Fruit fly (Drosophila melanogaster) whole organism, adult: ENCODE results near the gene CG16825.

ENCODE experiments used
- CG11617 ChIP-seq: fragments of 200-800 bp; sonication (Bioruptor generic); optimal IDR thresholded peaks from 2 replicates; lab custom pipeline; 2017; ENCODE audit warnings: mild to moderate bottlenecking, missing biosample characterization, missing genetic modification reagents, missing genetic modification characterization
- CG12768 ChIP-seq: fragments of 200-800 bp; sonication (Bioruptor generic); optimal IDR thresholded peaks from 2 replicates; lab custom pipeline; 2017; ENCODE audit warnings: missing biosample characterization, missing genetic modification characterization, mild to moderate bottlenecking, moderate library complexity, missing genetic modification reagents
- CG14711 ChIP-seq: fragments of 200-800 bp; sonication (Bioruptor generic); optimal IDR thresholded peaks from 2 replicates; lab custom pipeline; 2018; ENCODE audit warnings: missing biosample characterization, mild to moderate bottlenecking, missing genetic modification characterization, moderate library complexity
- CG1620 ChIP-seq: fragments of 200-800 bp; sonication (Bioruptor generic); optimal IDR thresholded peaks from 2 replicates; lab custom pipeline; 2016; ENCODE audit warnings: missing biosample characterization, missing genetic modification characterization
- CG33017 ChIP-seq: fragments of 200-800 bp; sonication (Bioruptor generic); optimal IDR thresholded peaks from 2 replicates; lab custom pipeline; 2018; ENCODE audit warnings: missing biosample characterization, mild to moderate bottlenecking, missing genetic modification characterization, moderate library complexity
- CG5204 ChIP-seq: fragments of 200-800 bp; sonication (Bioruptor generic); optimal IDR thresholded peaks from 2 replicates; lab custom pipeline; 2016; ENCODE audit warnings: missing biosample characterization, missing genetic modification characterization
- CG7045 ChIP-seq: fragments of 200-800 bp; sonication (Bioruptor generic); optimal IDR thresholded peaks from 2 replicates; lab custom pipeline; 2017; ENCODE audit warnings: missing biosample characterization, mild to moderate bottlenecking, missing genetic modification characterization
- CG7101 ChIP-seq: fragments of 200-800 bp; sonication (Bioruptor generic); optimal IDR thresholded peaks from 2 replicates; lab custom pipeline; 2018; ENCODE audit warnings: missing biosample characterization, mild to moderate bottlenecking, missing genetic modification characterization, moderate library complexity
- Clk ChIP-seq: fragments of 200-800 bp; sonication (Bioruptor generic); optimal IDR thresholded peaks from 2 replicates; lab custom pipeline; 2017; ENCODE audit warnings: missing biosample characterization, missing genetic modification characterization
- Crg-1 ChIP-seq: fragments of 200-800 bp; sonication (Bioruptor generic); optimal IDR thresholded peaks from 2 replicates; lab custom pipeline; 2016; ENCODE audit warnings: missing biosample characterization, missing genetic modification characterization
- Hr96 ChIP-seq: fragments of 200-800 bp; sonication (Bioruptor generic); optimal IDR thresholded peaks from 2 replicates; lab custom pipeline; 2016; ENCODE audit warnings: missing biosample characterization, missing genetic modification characterization
- Mnt ChIP-seq: fragments of 200-800 bp; sonication (Bioruptor generic); optimal IDR thresholded peaks from 2 replicates; lab custom pipeline; 2016; ENCODE audit warnings: missing biosample characterization, mild to moderate bottlenecking, missing genetic modification characterization
- bab1 ChIP-seq: fragments of 200-800 bp; sonication (Bioruptor generic); optimal IDR thresholded peaks from 3 replicates; lab custom pipeline; 2019; ENCODE audit warnings: missing biosample characterization, mild to moderate bottlenecking, missing genetic modification characterization, moderate library complexity
- cic ChIP-seq: fragments of 200-800 bp; sonication (Bioruptor generic); optimal IDR thresholded peaks from 2 replicates; lab custom pipeline; 2017; ENCODE audit warnings: missing biosample characterization, mild to moderate bottlenecking, missing genetic modification characterization, moderate library complexity
- cnc ChIP-seq, 2 experiments: fragments of >200 bp; optimal IDR thresholded peaks; 2 replicates each; lab custom pipeline; 2017
- kay ChIP-seq: fragments of 200-800 bp; sonication (Bioruptor generic); peaks from one replicate; lab custom pipeline; 2016; ENCODE audit warnings: missing biosample characterization, missing genetic modification characterization, borderline replicate concordance
- ovo ChIP-seq: fragments of 200-800 bp; sonication (Bioruptor generic); optimal IDR thresholded peaks from 2 replicates; lab custom pipeline; 2016; ENCODE audit warnings: missing biosample characterization, missing genetic modification characterization
- pad ChIP-seq: fragments of 200-800 bp; sonication (Bioruptor generic); optimal IDR thresholded peaks from 3 replicates; lab custom pipeline; 2017; ENCODE audit warnings: missing biosample characterization, missing genetic modification characterization, mild to moderate bottlenecking, moderate library complexity, missing genetic modification reagents
- tj ChIP-seq: fragments of 200-800 bp; sonication (Bioruptor generic); optimal IDR thresholded peaks from 3 replicates; lab custom pipeline; 2017; ENCODE audit warnings: missing biosample characterization, mild to moderate bottlenecking, missing genetic modification characterization, moderate library complexity
- toe ChIP-seq: fragments of 200-800 bp; sonication (Bioruptor generic); optimal IDR thresholded peaks from 2 replicates; lab custom pipeline; 2016; ENCODE audit warnings: missing biosample characterization, missing genetic modification characterization

Gene CG16825

dm6 chr2L:13332736-13333135, 28.1 kb downstream of the CG16825 start:
- TF ChIP-seq CG11617: no peak
- no peak for TF ChIP-seq CG14711 (tag; lab: Kevin White, UChicago)
- TF ChIP-seq CG7101 (tag; lab: Kevin White, UChicago): no peak
- TF ChIP-seq cic: no peak
- no peak for TF ChIP-seq kay (GFP tag; lab: Kevin White, UChicago)
- TF ChIP-seq Clk (GFP tag; lab: Kevin White, UChicago): no peak
- no peak for TF ChIP-seq ovo (GFP tag; lab: Kevin White, UChicago)
- TF ChIP-seq Crg-1 (GFP tag; lab: Kevin White, UChicago): no peak
- no peak for TF ChIP-seq Hr96 (GFP tag; lab: Kevin White, UChicago)
- TF ChIP-seq Mnt (GFP tag; lab: Kevin White, UChicago): no peak
- no peak for TF ChIP-seq tj (GFP tag; lab: Kevin White, UChicago)
- TF ChIP-seq toe: no peak
- no peak for TF ChIP-seq cnc (optimal IDR thresholded peaks at IDR 0.05; lab: Kevin White, UChicago)
- no peak for TF ChIP-seq CG12768 (GFP tag; lab: Kevin White, UChicago)
- TF ChIP-seq CG5204: no peak
- TF ChIP-seq CG33017: no peak
- no peak for TF ChIP-seq bab1 (GFP tag; lab: Kevin White, UChicago)

dm6 chr2L:13347473-13347872, 42.9 kb downstream of the CG16825 start, which contains the start of gene CG16826:
TSS of gene CG16826 (plus strand) at chr2L:13347773.
- no peak for TF ChIP-seq toe
- TF ChIP-seq CG7101 (tag; lab: Kevin White, UChicago): peak; percentile 18
- TF ChIP-seq kay (GFP tag; lab: Kevin White, UChicago): peak; percentile 54

dm6 chr2L:13349237-13349902, 44.8 kb downstream of the CG16825 start:
- TF ChIP-seq CG7101 (tag; lab: Kevin White, UChicago) (peak; percentile 15), Crg-1 (GFP tag; lab: Kevin White, UChicago) (no peak), pad (GFP tag; lab: Kevin White, UChicago) (peak; percentile 94), kay (GFP tag; lab: Kevin White, UChicago) (peak; percentile 38)

dm6 chr2L:13354580-13355347, 50.2 kb downstream of the CG16825 start, which contains the start of gene CG9395:
TSS of gene CG9395 (minus strand) at chr2L:13355073.
- no peak for TF ChIP-seq CG1620 (GFP tag; lab: Kevin White, UChicago)
- TF ChIP-seq CG11617: no peak
- TF ChIP-seq pad (GFP tag; lab: Kevin White, UChicago): no peak
- no peak for TF ChIP-seq ovo (GFP tag; lab: Kevin White, UChicago)
- TF ChIP-seq Crg-1 (GFP tag; lab: Kevin White, UChicago): no peak
- TF ChIP-seq CG33017: no peak
- TF ChIP-seq cic: no peak
- no peak for TF ChIP-seq Hr96 (GFP tag; lab: Kevin White, UChicago)
- no peak for TF ChIP-seq CG7045 (GFP tag; lab: Kevin White, UChicago)
- TF ChIP-seq toe: no peak
- no peak for TF ChIP-seq kay (GFP tag; lab: Kevin White, UChicago)
- no peak for TF ChIP-seq Clk (GFP tag; lab: Kevin White, UChicago)
- no peak for TF ChIP-seq CG14711 (tag; lab: Kevin White, UChicago)
